Worm (Caenorhabditis elegans): Measurements from ENCODE around the gene F43C1.7.
A peak's percentile ranks its signal among the peaks of the same experiment; 100 is the strongest.

F43C1.7 gene

DNA sequence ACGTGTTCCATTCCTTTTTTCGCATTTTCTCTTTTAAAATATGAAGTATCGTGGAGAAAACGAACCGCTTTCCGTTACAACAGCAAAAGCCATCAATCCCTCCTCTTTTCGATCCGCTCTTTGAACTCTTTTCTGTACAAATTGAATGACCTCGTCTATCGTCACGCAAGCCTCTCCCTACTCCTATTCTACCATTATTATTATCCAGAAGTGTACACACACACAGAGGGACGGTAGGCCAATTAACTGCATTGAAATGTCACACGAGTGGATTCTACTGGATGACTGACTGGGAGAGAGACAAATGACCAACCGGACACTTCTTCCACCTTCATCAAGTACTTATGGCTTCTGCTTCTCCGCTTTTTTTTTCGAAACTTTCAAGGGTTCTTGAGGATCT, 34.2 kb downstream of the F43C1.7 start:
- TF ChIP-seq pqm-1 (tag; optimal IDR thresholded peaks at IDR 0.05) (no peak), ceh-31 (tag; optimal IDR thresholded peaks at IDR 0.05) (peak; percentile 45)

ce11 chrIII:4205751-4206327, 36.5 kb downstream of the F43C1.7 start, which contains the start of gene R74.8:
TSS of gene R74.8 (plus strand) at chrIII:4206277.
- TF ChIP-seq pat-9 (tag; optimal IDR thresholded peaks at IDR 0.05) (no peak), K09A11.1 (tag; optimal IDR thresholded peaks at IDR 0.05; ENCODE audit: insufficient read depth) (no peak), ceh-18 (tag; optimal IDR thresholded peaks at IDR 0.05) (no peak), sdc-2 (tag; optimal IDR thresholded peaks at IDR 0.05) (no peak)

DNA sequence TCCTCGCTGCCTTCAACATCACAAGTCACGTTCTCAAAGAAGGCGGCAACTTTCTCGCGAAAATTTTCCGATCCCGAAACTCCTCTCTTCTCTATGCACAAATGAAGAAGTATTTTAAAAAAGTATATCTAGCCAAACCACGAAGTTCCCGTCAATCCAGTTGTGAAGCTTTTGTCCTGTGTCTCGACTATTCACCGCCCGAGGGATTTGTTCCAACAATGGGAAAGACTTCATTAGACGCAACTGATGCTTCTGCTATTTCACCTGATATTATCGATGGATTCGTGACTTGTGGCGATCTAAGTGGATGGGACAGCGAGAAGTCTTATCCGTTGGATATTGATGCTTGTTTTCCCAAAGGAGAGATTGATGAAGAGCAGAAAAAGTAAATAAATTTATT, 37.4 kb downstream of the F43C1.7 start:
- TF ChIP-seq fax-1 (tag; optimal IDR thresholded peaks at IDR 0.05): no peak
- no peak for TF ChIP-seq T23F11.4 (GFP tag; optimal IDR thresholded peaks at IDR 0.05)
- TF ChIP-seq ceh-31 (tag; optimal IDR thresholded peaks at IDR 0.05): no peak
- no peak for TF ChIP-seq fkh-6 (tag; optimal IDR thresholded peaks at IDR 0.05)
- no peak for TF ChIP-seq rnt-1 (tag; optimal IDR thresholded peaks at IDR 0.05)
- TF ChIP-seq ceh-18 (tag; optimal IDR thresholded peaks at IDR 0.05): no peak
- no peak for TF ChIP-seq hlh-15 (tag; optimal IDR thresholded peaks at IDR 0.05)
- TF ChIP-seq pag-3 (tag; optimal IDR thresholded peaks at IDR 0.05; ENCODE audit: borderline replicate concordance): no peak
- no peak for TF ChIP-seq pha-2 (tag; optimal IDR thresholded peaks at IDR 0.05)
- TF ChIP-seq ama-1 (optimal IDR thresholded peaks at IDR 0.05): no peak
- TF ChIP-seq sox-2 (GFP tag; IDR thresholded peaks at IDR 0.05): no peak
- TF ChIP-seq ceh-14 (tag; optimal IDR thresholded peaks at IDR 0.05): no peak
- no peak for TF ChIP-seq tbx-7 (tag; optimal IDR thresholded peaks at IDR 0.05)
- no peak for TF ChIP-seq ceh-19 (GFP tag; optimal IDR thresholded peaks at IDR 0.05)
- TF ChIP-seq syd-9 (tag; optimal IDR thresholded peaks at IDR 0.05): no peak
- no peak for TF ChIP-seq dmd-4 (tag; optimal IDR thresholded peaks at IDR 0.05; ENCODE audit: borderline replicate concordance)
- no peak for TF ChIP-seq ttx-3 (tag; optimal IDR thresholded peaks at IDR 0.05)

DNA sequence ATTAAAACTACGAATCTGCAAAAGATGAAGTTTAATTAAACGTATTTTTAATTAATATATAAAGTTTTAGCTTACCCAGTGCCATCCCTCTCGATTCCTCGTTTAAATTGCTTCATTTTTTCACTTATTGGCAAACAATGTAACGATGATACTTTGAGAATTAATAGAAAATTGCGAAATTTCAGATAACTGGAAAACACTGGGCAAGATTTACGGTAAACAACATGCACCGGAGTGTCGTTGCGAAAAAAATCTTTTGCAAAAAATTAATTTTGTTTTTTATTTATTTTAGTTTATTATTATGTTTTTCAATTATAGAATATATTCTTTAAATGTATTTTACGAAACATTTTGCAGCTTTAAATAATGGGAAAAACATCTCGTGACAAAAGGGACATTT, 38.3 kb downstream of the F43C1.7 start, which contains the start of the genes pelo-1 and R74.7:
TSS of gene pelo-1 (minus strand) at position 151 of the 400 bp plus-strand sequence.
TSS of gene R74.7 (plus strand) at position 358 of the 400 bp plus-strand sequence.
- no peak for TF ChIP-seq ets-4 (tag; optimal IDR thresholded peaks at IDR 0.05)
- no peak for TF ChIP-seq sox-4 (tag; optimal IDR thresholded peaks at IDR 0.05)
- no peak for TF ChIP-seq syd-9 (tag; optimal IDR thresholded peaks at IDR 0.05)
- TF ChIP-seq gmeb-2 (tag; optimal IDR thresholded peaks at IDR 0.05): no peak
- no peak for TF ChIP-seq K09A11.1 (tag; optimal IDR thresholded peaks at IDR 0.05; ENCODE audit: insufficient read depth)
- no peak for TF ChIP-seq hlh-15 (tag; optimal IDR thresholded peaks at IDR 0.05)
- no peak for TF ChIP-seq ahr-1 (tag; optimal IDR thresholded peaks at IDR 0.05)
- no peak for TF ChIP-seq elt-4 (tag; optimal IDR thresholded peaks at IDR 0.05)
- TF ChIP-seq tbx-7 (tag; optimal IDR thresholded peaks at IDR 0.05): no peak
- TF ChIP-seq nhr-232 (tag; optimal IDR thresholded peaks at IDR 0.05): no peak
- no peak for TF ChIP-seq ceh-34 (tag; optimal IDR thresholded peaks at IDR 0.05)
- no peak for TF ChIP-seq ceh-48 (tag; optimal IDR thresholded peaks at IDR 0.05)
- TF ChIP-seq pha-4 (tag; optimal IDR thresholded peaks at IDR 0.05): no peak
- no peak for TF ChIP-seq ceh-31 (tag; optimal IDR thresholded peaks at IDR 0.05)
- TF ChIP-seq ceh-30 (tag; optimal IDR thresholded peaks at IDR 0.05): no peak
- no peak for TF ChIP-seq che-1 (tag; optimal IDR thresholded peaks at IDR 0.05)

ce11 chrIII:4196988-4197384, 45.4 kb downstream of the F43C1.7 start, which contains the start of gene asd-1:
TSS of gene asd-1 (plus strand) at chrIII:4197285.
- no peak for TF ChIP-seq sox-4 (tag; optimal IDR thresholded peaks at IDR 0.05)
- no peak for TF ChIP-seq unc-42 (tag; optimal IDR thresholded peaks at IDR 0.05)
- no peak for TF ChIP-seq npax-4 (tag; optimal IDR thresholded peaks at IDR 0.05)
